Worm (Caenorhabditis elegans) whole organism, L4/young adult: ENCODE data around the gene pmk-2.

Source experiments
- W03F9.2 ChIP-seq: fragments of 150-350 bp; optimal IDR thresholded peaks from 2 replicates; lab custom pipeline; 2014; ENCODE audit warnings: missing biosample characterization, missing genetic modification characterization
- him-1 ChIP-seq: sonication (generic microtip); optimal IDR thresholded peaks from 2 replicates; lab custom pipeline; 2016; ENCODE audit warnings: missing genotype, missing genetic modification reagents, missing genetic modification characterization, missing compliant biosample characterization

DNA sequence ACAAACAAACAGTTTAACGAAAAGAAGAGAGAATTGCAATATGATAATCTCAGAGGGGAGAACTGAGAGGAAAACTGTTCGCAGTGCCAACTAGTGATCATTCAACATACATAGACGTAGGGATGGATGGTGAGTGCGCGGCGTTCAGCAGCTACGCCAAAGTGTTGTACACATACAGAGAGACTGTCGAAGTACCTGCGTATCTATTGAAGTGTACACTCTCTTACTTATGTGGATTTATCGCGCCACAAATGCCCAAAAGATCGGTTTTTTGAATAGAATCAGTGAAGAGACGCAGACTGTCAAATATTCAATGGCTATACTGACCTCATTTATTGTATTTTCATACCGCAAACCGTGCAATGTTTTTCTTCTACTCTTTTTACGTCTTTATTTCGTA, 27.0 kb downstream of the pmk-2 start:
- TF ChIP-seq W03F9.2 (tag; lab: Kevin White, UChicago) (no peak), him-1 (tag; lab: Kevin White, UChicago) (no peak)
